Worm (Caenorhabditis elegans) whole organism, L4 larva: Measurements from ENCODE around the gene C28C12.11.

Experiments
- F26F4.8 ChIP-seq: fragments of 200-800 bp; sonication (Bioruptor generic); conservative IDR thresholded peaks from 2 replicates; pipeline ENCODE4 v1.3.6; 2022; ENCODE audit warnings: missing genetic modification characterization, missing compliant biosample characterization
- T20F7.1 ChIP-seq: fragments of 200-800 bp; sonication (Bioruptor generic); optimal IDR thresholded peaks from 2 replicates; lab custom pipeline; 2018; ENCODE audit warnings: mild to moderate bottlenecking, missing genetic modification characterization, missing compliant biosample characterization
- T26A8.4 ChIP-seq: fragments of 200-800 bp; sonication (Bioruptor generic); IDR thresholded peaks from 2 replicates; pipeline ENCODE4 v1.3.6; 2022; ENCODE audit warnings: missing genetic modification characterization, missing compliant biosample characterization
- Y105C5A.15 ChIP-seq: fragments of 200-800 bp; sonication (Bioruptor generic); IDR thresholded peaks from 2 replicates; pipeline ENCODE4 v1.3.6; 2022; ENCODE audit warnings: missing genetic modification characterization, missing compliant biosample characterization
- Y5F2A.4 ChIP-seq: fragments of 200-800 bp; sonication (Bioruptor generic); optimal IDR thresholded peaks from 2 replicates; lab custom pipeline; 2018; ENCODE audit warnings: mild to moderate bottlenecking, missing genetic modification characterization, missing compliant biosample characterization
- ZK337.2 ChIP-seq: fragments of 200-800 bp; sonication (Bioruptor generic); IDR thresholded peaks from 2 replicates; pipeline ENCODE4 v1.3.6; 2022; ENCODE audit warnings: missing genetic modification reagents, missing genetic modification characterization, missing compliant biosample characterization
- ZK546.5 ChIP-seq, 2 experiments: sonication (generic microtip); optimal IDR thresholded peaks; 2 replicates each; lab custom pipeline; 2017; ENCODE audit warnings: missing biosample characterization in 2 of 2, missing genetic modification characterization in 2 of 2
- aly-2 ChIP-seq: sonication (generic microtip); optimal IDR thresholded peaks from 2 replicates; lab custom pipeline; 2018; ENCODE audit warnings: missing biosample characterization, missing genetic modification characterization
- attf-4 ChIP-seq: sonication (generic microtip); optimal IDR thresholded peaks from 3 replicates; lab custom pipeline; 2017; ENCODE audit warnings: missing biosample characterization, missing genetic modification characterization
- ceh-20 ChIP-seq: fragments of 200-800 bp; sonication (Bioruptor generic); IDR thresholded peaks from 2 replicates; pipeline ENCODE4 v1.3.6; 2022; ENCODE audit warnings: missing genetic modification reagents, missing genetic modification characterization, missing compliant biosample characterization
- ceh-82 ChIP-seq: sonication (generic microtip); optimal IDR thresholded peaks from 2 replicates; lab custom pipeline; 2017; ENCODE audit warnings: missing biosample characterization, missing genetic modification characterization
- ces-1 ChIP-seq: fragments of 150-350 bp; sonication (generic microtip); optimal IDR thresholded peaks from 4 replicates; lab custom pipeline; 2014; ENCODE audit warnings: missing biosample characterization, missing genetic modification reagents, missing genetic modification characterization
- cey-2 ChIP-seq: sonication (generic microtip); optimal IDR thresholded peaks from 3 replicates; lab custom pipeline; 2017; ENCODE audit warnings: missing genetic modification characterization, mild to moderate bottlenecking, missing compliant biosample characterization, antibody characterized with exemption, borderline replicate concordance; ENCODE audit not compliant: insufficient read depth
- ctbp-1 ChIP-seq: fragments of 200-800 bp; sonication (Bioruptor generic); IDR thresholded peaks from 2 replicates; pipeline ENCODE4 v1.3.6; 2022; ENCODE audit warnings: missing genetic modification reagents, missing genetic modification characterization, missing compliant biosample characterization
- daf-12 ChIP-seq: fragments of 150-350 bp; optimal IDR thresholded peaks from 2 replicates; lab custom pipeline; 2014; ENCODE audit warnings: missing biosample characterization, missing genetic modification reagents, missing genetic modification characterization
- dmd-6 ChIP-seq: fragments of 200-800 bp; sonication (Bioruptor generic); IDR thresholded peaks from 2 replicates; pipeline ENCODE4 v1.3.6; 2022; ENCODE audit warnings: missing genetic modification reagents, missing genetic modification characterization, missing compliant biosample characterization
- dve-1 ChIP-seq: sonication (generic microtip); optimal IDR thresholded peaks from 2 replicates; lab custom pipeline; 2017; ENCODE audit warnings: antibody characterized with exemption, mild to moderate bottlenecking, missing genetic modification characterization, missing compliant biosample characterization; ENCODE audit not compliant: insufficient read depth
- fos-1 ChIP-seq: fragments of 150-350 bp; optimal IDR thresholded peaks from 2 replicates; lab custom pipeline; 2014; ENCODE audit warnings: missing biosample characterization, missing genetic modification characterization
- hlh-11 ChIP-seq: fragments of 200-800 bp; sonication (Bioruptor generic); optimal IDR thresholded peaks from 2 replicates; lab custom pipeline; 2018; ENCODE audit warnings: mild to moderate bottlenecking, missing genetic modification characterization, missing compliant biosample characterization
- jun-1 ChIP-seq: fragments of 150-350 bp; optimal IDR thresholded peaks from 2 replicates; lab custom pipeline; 2014; ENCODE audit warnings: missing biosample characterization, missing genetic modification reagents, missing genetic modification characterization
- lin-1 ChIP-seq: fragments of 200-800 bp; sonication (Bioruptor generic); IDR thresholded peaks from 2 replicates; pipeline ENCODE4 v1.3.6; 2022; ENCODE audit warnings: missing genetic modification reagents, missing genetic modification characterization, missing compliant biosample characterization
- lin-13 ChIP-seq: fragments of 150-350 bp; optimal IDR thresholded peaks from 2 replicates; lab custom pipeline; 2014; ENCODE audit warnings: missing biosample characterization, missing genetic modification reagents, missing genetic modification characterization
- lin-15B ChIP-seq: fragments of 150-350 bp; sonication (generic microtip); optimal IDR thresholded peaks from 3 replicates; lab custom pipeline; 2014; ENCODE audit warnings: missing biosample characterization, missing genetic modification characterization
- lin-29 ChIP-seq: fragments of 200-800 bp; sonication (Bioruptor generic); IDR thresholded peaks from 2 replicates; pipeline ENCODE4 v1.3.6; 2022; ENCODE audit warnings: missing genetic modification reagents, missing genetic modification characterization, missing compliant biosample characterization
- lin-39 ChIP-seq: fragments of 150-350 bp; optimal IDR thresholded peaks from 2 replicates; lab custom pipeline; 2014; ENCODE audit warnings: missing biosample characterization, missing genetic modification reagents, missing genetic modification characterization
- lsy-2 ChIP-seq, 2 experiments: fragments of 150-350 bp in 1 of 2; sonication (generic microtip) in 1 of 2; optimal IDR thresholded peaks; 2 replicates each; lab custom pipeline; 2014 to 2017; ENCODE audit warnings: missing biosample characterization in 2 of 2, missing genetic modification characterization in 2 of 2
- mdt-29 ChIP-seq: fragments of 200-800 bp; sonication (Bioruptor generic); IDR thresholded peaks from 2 replicates; pipeline ENCODE4 v1.3.6; 2022; ENCODE audit warnings: missing genetic modification reagents, missing genetic modification characterization, missing compliant biosample characterization
- mxl-3 ChIP-seq: fragments of 200-800 bp; sonication (Bioruptor generic); optimal IDR thresholded peaks from 2 replicates; lab custom pipeline; 2018; ENCODE audit warnings: mild to moderate bottlenecking, missing genetic modification characterization, missing compliant biosample characterization
- nhr-111 ChIP-seq: fragments of 200-800 bp; sonication (Bioruptor generic); optimal IDR thresholded peaks from 2 replicates; lab custom pipeline; 2018; ENCODE audit warnings: mild to moderate bottlenecking, missing genetic modification characterization, missing compliant biosample characterization
- nhr-237 ChIP-seq: sonication (generic microtip); optimal IDR thresholded peaks from 2 replicates; lab custom pipeline; 2017; ENCODE audit warnings: missing biosample characterization, missing genetic modification characterization
- nhr-25 ChIP-seq: sonication (generic microtip); optimal IDR thresholded peaks from 2 replicates; lab custom pipeline; 2017; ENCODE audit warnings: missing genetic modification characterization, mild to moderate bottlenecking, missing compliant biosample characterization, antibody characterized with exemption, moderate library complexity, borderline replicate concordance; ENCODE audit not compliant: insufficient read depth
- nhr-42 ChIP-seq: fragments of 200-800 bp; sonication (Bioruptor generic); IDR thresholded peaks from 2 replicates; pipeline ENCODE4 v1.3.6; 2022; ENCODE audit warnings: missing genetic modification characterization, missing compliant biosample characterization
- nhr-48 ChIP-seq: sonication (generic microtip); optimal IDR thresholded peaks from 2 replicates; lab custom pipeline; 2016; ENCODE audit warnings: mild to moderate bottlenecking, missing genetic modification characterization, missing compliant biosample characterization
- nhr-6 ChIP-seq: fragments of 150-350 bp; optimal IDR thresholded peaks from 2 replicates; lab custom pipeline; 2014; ENCODE audit warnings: missing biosample characterization, missing genetic modification characterization
- nhr-76 ChIP-seq: fragments of 150-350 bp; optimal IDR thresholded peaks from 2 replicates; lab custom pipeline; 2014; ENCODE audit warnings: missing biosample characterization, missing genetic modification characterization
- nhr-77 ChIP-seq: fragments of 150-350 bp; optimal IDR thresholded peaks from 2 replicates; lab custom pipeline; 2014; ENCODE audit warnings: missing biosample characterization, missing genetic modification characterization
- pha-4 ChIP-seq, 2 experiments: fragments of 150-350 bp in 1 of 2; fragments of 200-800 bp in 1 of 2; sonication (Bioruptor generic) in 1 of 2; IDR thresholded peaks in 1 of 2; optimal IDR thresholded peaks in 1 of 2; 2 replicates each; pipeline versions ENCODE4 v1.3.6 to Lab custom; 2014 to 2022; ENCODE audit warnings: missing genetic modification characterization in 2 of 2, missing genetic modification reagents in 2 of 2, missing biosample characterization in 1 of 2, missing compliant biosample characterization in 1 of 2
- php-3 ChIP-seq: fragments of 200-800 bp; sonication (Bioruptor generic); IDR thresholded peaks from 2 replicates; pipeline ENCODE4 v1.3.6; 2022; ENCODE audit warnings: missing genetic modification reagents, missing genetic modification characterization, missing compliant biosample characterization
- rbr-2 ChIP-seq: sonication (generic microtip); optimal IDR thresholded peaks from 2 replicates; lab custom pipeline; 2016; ENCODE audit warnings: missing genotype, missing genetic modification characterization, missing compliant biosample characterization
- saeg-2 ChIP-seq: fragments of 200-800 bp; sonication (Bioruptor generic); IDR thresholded peaks from 2 replicates; pipeline ENCODE4 v1.3.6; 2022; ENCODE audit warnings: missing genetic modification reagents, missing genetic modification characterization, missing compliant biosample characterization
- sdz-12 ChIP-seq: fragments of 200-800 bp; sonication (Bioruptor generic); optimal IDR thresholded peaks from 2 replicates; lab custom pipeline; 2018; ENCODE audit warnings: mild to moderate bottlenecking, missing genetic modification characterization, missing compliant biosample characterization
- skn-1 ChIP-seq: fragments of 150-350 bp; optimal IDR thresholded peaks from 2 replicates; lab custom pipeline; 2014; ENCODE audit warnings: missing biosample characterization, missing genetic modification characterization
- snpc-1.2 ChIP-seq: fragments of 200-800 bp; sonication (Bioruptor generic); IDR thresholded peaks from 2 replicates; pipeline ENCODE4 v1.3.6; 2022; ENCODE audit warnings: missing genetic modification reagents, missing genetic modification characterization, missing compliant biosample characterization
- snpc-4 ChIP-seq: fragments of 150-350 bp; optimal IDR thresholded peaks from 2 replicates; lab custom pipeline; 2014; ENCODE audit warnings: missing biosample characterization, missing genetic modification characterization
- spr-1 ChIP-seq: sonication (generic microtip); optimal IDR thresholded peaks from 2 replicates; lab custom pipeline; 2016; ENCODE audit warnings: mild to moderate bottlenecking, missing genetic modification characterization, missing compliant biosample characterization
- spr-3 ChIP-seq: fragments of 200-800 bp; sonication (Bioruptor generic); optimal IDR thresholded peaks from 2 replicates; lab custom pipeline; 2018; ENCODE audit warnings: mild to moderate bottlenecking, missing genetic modification characterization, missing compliant biosample characterization
- tag-97 ChIP-seq: fragments of 200-800 bp; sonication (Bioruptor generic); IDR thresholded peaks from 2 replicates; pipeline ENCODE4 v1.3.6; 2022; ENCODE audit warnings: missing genetic modification characterization, missing compliant biosample characterization
- vab-7 ChIP-seq: fragments of 200-800 bp; sonication (Bioruptor generic); IDR thresholded peaks from 2 replicates; pipeline ENCODE4 v1.3.6; 2022; ENCODE audit warnings: missing genetic modification reagents, missing genetic modification characterization, missing compliant biosample characterization
- zag-1 ChIP-seq: fragments of 150-350 bp; optimal IDR thresholded peaks from 2 replicates; lab custom pipeline; 2014; ENCODE audit warnings: missing biosample characterization, missing genetic modification characterization
- zfp-2 ChIP-seq: sonication (generic microtip); optimal IDR thresholded peaks from 2 replicates; lab custom pipeline; 2016; ENCODE audit warnings: mild to moderate bottlenecking, missing genetic modification characterization, missing compliant biosample characterization
- zip-11 ChIP-seq: fragments of 200-800 bp; sonication (Bioruptor generic); IDR thresholded peaks from 2 replicates; pipeline ENCODE4 v1.3.6; 2022; ENCODE audit warnings: missing genetic modification characterization, missing compliant biosample characterization

Gene C28C12.11

DNA sequence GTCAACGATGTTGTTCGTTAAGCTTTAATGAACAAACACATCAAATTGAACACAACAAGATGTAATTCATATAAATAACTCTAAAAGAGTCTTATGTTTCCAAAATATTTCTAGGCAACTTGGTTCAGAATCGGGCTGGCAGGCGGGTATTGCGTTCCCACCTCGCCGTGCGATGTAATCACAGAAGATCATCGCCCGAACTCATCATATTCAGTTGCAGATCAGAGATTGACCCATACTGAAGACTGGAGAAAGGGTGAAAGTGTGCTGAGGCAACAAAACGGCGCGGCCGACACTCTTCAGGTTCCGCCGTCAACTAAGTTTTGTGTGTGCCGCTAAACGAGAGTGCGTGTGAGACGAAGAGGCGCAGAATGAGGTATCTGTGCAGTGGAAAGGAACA is 45.4 kb upstream of the C28C12.11 start (continued):
- peak; percentile 47 for TF ChIP-seq nhr-77
- TF ChIP-seq ces-1 (GFP tag; lab: Kevin White, UChicago) = no peak
- peak; percentile 82 for TF ChIP-seq mxl-3 (GFP tag; lab: Kevin White, UChicago)
- 0 out of 2 replicates have a peak, but pooled peaks have one; percentile 52 for TF ChIP-seq Y105C5A.15 (GFP tag; lab: Robert Waterston, UW)
- TF ChIP-seq lin-29 (GFP tag; lab: Robert Waterston, UW) = no peak
- TF ChIP-seq snpc-1.2 = peak; percentile 95
- TF ChIP-seq ZK546.5 (tag; optimal IDR thresholded peaks at IDR 0.05; lab: Kevin White, UChicago) = no peak
- peak; percentile 2 for TF ChIP-seq nhr-6
- TF ChIP-seq vab-7 (GFP tag; lab: Robert Waterston, UW) = peak; percentile 52; the same call in 1 of the 2 replicates
- peak; percentile 73; the same call in 1 of the 2 replicates for TF ChIP-seq ceh-20 (GFP tag; lab: Robert Waterston, UW)
- no peak for TF ChIP-seq lin-39 (tag; lab: Kevin White, UChicago)
- TF ChIP-seq nhr-76 = no peak
- peak; percentile 74 for TF ChIP-seq lin-1 (GFP tag; lab: Robert Waterston, UW)
- no peak for TF ChIP-seq nhr-237 (tag; lab: Kevin White, UChicago)
- peak; percentile 38 for TF ChIP-seq jun-1
- TF ChIP-seq cey-2 = no peak
- no peak for TF ChIP-seq skn-1
- no peak for TF ChIP-seq fos-1 (tag; lab: Kevin White, UChicago)
- no peak for TF ChIP-seq F26F4.8
- peak; percentile 9 for TF ChIP-seq T20F7.1 (GFP tag; lab: Kevin White, UChicago)
- peak; percentile 41 for TF ChIP-seq zfp-2 (tag; lab: Kevin White, UChicago)
- TF ChIP-seq ctbp-1 = no peak
- TF ChIP-seq ZK337.2 (GFP tag; lab: Robert Waterston, UW) = no peak
- TF ChIP-seq dmd-6 (GFP tag; lab: Robert Waterston, UW) = peak; percentile 83
- TF ChIP-seq nhr-48 = peak; percentile 78
- no peak for TF ChIP-seq attf-4 (tag; lab: Kevin White, UChicago)
- TF ChIP-seq zag-1 (tag; lab: Kevin White, UChicago) = no peak
- peak; percentile 79 for TF ChIP-seq dve-1 (tag; lab: Kevin White, UChicago)
- TF ChIP-seq T26A8.4 = no peak
- TF ChIP-seq sdz-12 (GFP tag; lab: Kevin White, UChicago) = no peak
- TF ChIP-seq ceh-82 (tag; lab: Kevin White, UChicago) = no peak
- TF ChIP-seq mdt-29 (GFP tag; lab: Robert Waterston, UW) = peak; percentile 73; the same call in 1 of the 2 replicates
- TF ChIP-seq daf-12 (tag; lab: Kevin White, UChicago) = no peak
- no peak for TF ChIP-seq nhr-25
- TF ChIP-seq zip-11 (GFP tag; lab: Robert Waterston, UW) = no peak
- peak; percentile 85; the same call in 1 of the 2 replicates for TF ChIP-seq saeg-2 (GFP tag; lab: Robert Waterston, UW)
- peak; percentile 78 for TF ChIP-seq lin-13 (GFP tag; lab: Kevin White, UChicago)
- TF ChIP-seq hlh-11 (tag; lab: Kevin White, UChicago) = peak; percentile 92
- no peak for TF ChIP-seq aly-2 (tag; lab: Kevin White, UChicago)
- TF ChIP-seq Y5F2A.4 (GFP tag; lab: Kevin White, UChicago) = no peak
- peak; percentile 85 for TF ChIP-seq rbr-2 (tag; lab: Kevin White, UChicago)
- TF ChIP-seq nhr-42 = no peak; the same call in none of the 2 replicates
- TF ChIP-seq lsy-2 (tag; optimal IDR thresholded peaks at IDR 0.05; lab: Kevin White, UChicago) = peak; percentile 46 to 88
- no peak for TF ChIP-seq lin-15B (tag; lab: Kevin White, UChicago)
- TF ChIP-seq spr-3 (GFP tag; lab: Kevin White, UChicago) = peak; percentile 73
- peak; percentile 78 for TF ChIP-seq pha-4 (GFP tag; IDR thresholded peaks at IDR 0.05; lab: Robert Waterston, UW)
- no peak for TF ChIP-seq pha-4 (tag; optimal IDR thresholded peaks at IDR 0.05; lab: Kevin White, UChicago)
- no peak for TF ChIP-seq nhr-111 (GFP tag; lab: Kevin White, UChicago)
- TF ChIP-seq spr-1 (tag; lab: Kevin White, UChicago) = peak; percentile 94
- TF ChIP-seq php-3 (GFP tag; lab: Robert Waterston, UW) = peak; percentile 67
- TF ChIP-seq tag-97 (GFP tag; lab: Robert Waterston, UW) = 0 out of 2 replicates have a peak, but pooled peaks have one; percentile 21
- TF ChIP-seq snpc-4 = peak; percentile 94
